Worm (Caenorhabditis elegans) whole organism, midembryonic: ENCODE results near the gene Y32B12B.4.

Experiments used
- cog-1 ChIP-seq: sonication (generic microtip); optimal IDR thresholded peaks from 2 replicates; lab custom pipeline; 2016; ENCODE audit warnings: missing genetic modification characterization, missing compliant biosample characterization
- ref-1 ChIP-seq: fragments of 200-800 bp; sonication (Bioruptor generic); conservative IDR thresholded peaks from 2 replicates; pipeline ENCODE4 v1.3.6; 2022; ENCODE audit warnings: missing genetic modification reagents, missing genetic modification characterization, missing compliant biosample characterization
- ztf-29 ChIP-seq: fragments of 200-800 bp; sonication (Bioruptor generic); IDR thresholded peaks from 2 replicates; pipeline ENCODE4 v1.3.6; 2022; ENCODE audit warnings: missing genetic modification reagents, missing genetic modification characterization, missing compliant biosample characterization

DNA sequence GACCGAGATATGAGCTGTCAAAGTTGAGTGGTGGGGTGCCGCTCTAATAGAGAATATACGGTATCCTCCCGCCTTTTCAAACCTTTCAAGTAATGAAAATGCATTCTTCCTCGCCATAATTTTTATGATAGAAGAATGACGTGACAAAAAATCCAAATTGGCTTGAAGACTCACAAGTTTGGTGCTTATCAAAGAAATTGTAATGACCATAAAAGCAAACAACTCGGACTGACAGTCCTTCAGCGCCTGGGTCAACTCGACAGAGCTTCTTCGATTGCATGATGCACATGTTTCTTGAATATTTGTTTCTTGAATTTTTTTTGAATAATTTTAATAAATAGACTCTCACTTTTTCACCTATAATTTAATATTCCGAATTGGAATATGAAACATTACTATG is 52.3 kb downstream of the Y32B12B.4 start:
- TF ChIP-seq ref-1 (GFP tag; lab: Robert Waterston, UW) (no peak), cog-1 (tag; lab: Kevin White, UChicago) (no peak), ztf-29 (GFP tag; lab: Robert Waterston, UW) (no peak)
